Fruit fly (Drosophila melanogaster): ENCODE data around the gene CG17107.

CG17107 gene

dm6 chr2L:10681602-10682001 is at the start of gene CG17107:
Gene CG17107, plus strand, starts transcription at chr2L:10681902.
- TF ChIP-seq Clk (GFP tag; optimal IDR thresholded peaks at IDR 0.05) (no peak), CG33017 (tag; optimal IDR thresholded peaks at IDR 0.05) (no peak), pad (GFP tag; optimal IDR thresholded peaks at IDR 0.05) (no peak), tj (GFP tag; optimal IDR thresholded peaks at IDR 0.05) (no peak), cnc (optimal IDR thresholded peaks at IDR 0.05) (no peak), Mnt (GFP tag; optimal IDR thresholded peaks at IDR 0.05) (no peak), CG7101 (tag; optimal IDR thresholded peaks at IDR 0.05) (no peak), Hr96 (GFP tag; optimal IDR thresholded peaks at IDR 0.05) (no peak), cic (GFP tag; optimal IDR thresholded peaks at IDR 0.05) (no peak), CG1620 (GFP tag; optimal IDR thresholded peaks at IDR 0.05) (no peak), toe (GFP tag; optimal IDR thresholded peaks at IDR 0.05) (no peak)

dm6 chr2L:10632702-10633101 is 49.0 kb upstream of the CG17107 start:
- TF ChIP-seq Clk (GFP tag; optimal IDR thresholded peaks at IDR 0.05): no peak
- TF ChIP-seq cnc (optimal IDR thresholded peaks at IDR 0.05): no peak
- TF ChIP-seq pad (GFP tag; optimal IDR thresholded peaks at IDR 0.05): no peak
- TF ChIP-seq ovo (GFP tag; optimal IDR thresholded peaks at IDR 0.05): no peak
- no peak for TF ChIP-seq toe (GFP tag; optimal IDR thresholded peaks at IDR 0.05)
- TF ChIP-seq Mnt (GFP tag; optimal IDR thresholded peaks at IDR 0.05): no peak
- TF ChIP-seq tj (GFP tag; optimal IDR thresholded peaks at IDR 0.05): no peak
- TF ChIP-seq Hr96 (GFP tag; optimal IDR thresholded peaks at IDR 0.05): no peak
- no peak for TF ChIP-seq cic (GFP tag; optimal IDR thresholded peaks at IDR 0.05)
- TF ChIP-seq CG5204 (GFP tag; optimal IDR thresholded peaks at IDR 0.05): no peak
- TF ChIP-seq CG14711 (tag; optimal IDR thresholded peaks at IDR 0.05): no peak
- no peak for TF ChIP-seq Crg-1 (GFP tag; optimal IDR thresholded peaks at IDR 0.05)
- TF ChIP-seq CG7045 (GFP tag; optimal IDR thresholded peaks at IDR 0.05): no peak
- TF ChIP-seq CG33017 (tag; optimal IDR thresholded peaks at IDR 0.05): no peak
- TF ChIP-seq bab1 (GFP tag; optimal IDR thresholded peaks at IDR 0.05): no peak
- TF ChIP-seq CG11617 (GFP tag; optimal IDR thresholded peaks at IDR 0.05): no peak
- no peak for TF ChIP-seq kay (GFP tag; ENCODE audit: borderline replicate concordance)

- TF ChIP-seq kay (GFP tag; ENCODE audit: borderline replicate concordance): no peak
- TF ChIP-seq Hr96 (GFP tag; optimal IDR thresholded peaks at IDR 0.05): no peak
- no peak for TF ChIP-seq Mnt (GFP tag; optimal IDR thresholded peaks at IDR 0.05)
- TF ChIP-seq ovo (GFP tag; optimal IDR thresholded peaks at IDR 0.05): no peak
- TF ChIP-seq CG14711 (tag; optimal IDR thresholded peaks at IDR 0.05): no peak
- no peak for TF ChIP-seq CG5204 (GFP tag; optimal IDR thresholded peaks at IDR 0.05)
- no peak for TF ChIP-seq toe (GFP tag; optimal IDR thresholded peaks at IDR 0.05)
- no peak for TF ChIP-seq CG7045 (GFP tag; optimal IDR thresholded peaks at IDR 0.05)
- TF ChIP-seq tj (GFP tag; optimal IDR thresholded peaks at IDR 0.05): no peak
- TF ChIP-seq CG12768 (GFP tag; optimal IDR thresholded peaks at IDR 0.05): no peak
- no peak for TF ChIP-seq cnc (optimal IDR thresholded peaks at IDR 0.05)
These were observed 43.3 kb upstream of the CG17107 start, which contains the start of gene CG7329 for dm6 chr2L:10638371-10638770. Gene CG7329, minus strand, starts transcription at chr2L:10638471.

- TF ChIP-seq cic (GFP tag; optimal IDR thresholded peaks at IDR 0.05): no peak
- TF ChIP-seq Mnt (GFP tag; optimal IDR thresholded peaks at IDR 0.05): no peak
- TF ChIP-seq ovo (GFP tag; optimal IDR thresholded peaks at IDR 0.05): no peak
- no peak for TF ChIP-seq CG14711 (tag; optimal IDR thresholded peaks at IDR 0.05)
- no peak for TF ChIP-seq CG7045 (GFP tag; optimal IDR thresholded peaks at IDR 0.05)
- TF ChIP-seq CG7101 (tag; optimal IDR thresholded peaks at IDR 0.05): no peak
- no peak for TF ChIP-seq bab1 (GFP tag; optimal IDR thresholded peaks at IDR 0.05)
These were observed 42.1 kb upstream of the CG17107 start, which contains the start of gene CG31872 for dm6 chr2L:10639631-10640030. Gene CG31872, plus strand, starts transcription at chr2L:10639931.

- TF ChIP-seq CG14711 (tag; optimal IDR thresholded peaks at IDR 0.05) (no peak), toe (GFP tag; optimal IDR thresholded peaks at IDR 0.05) (no peak), Mnt (GFP tag; optimal IDR thresholded peaks at IDR 0.05) (no peak), CG1620 (GFP tag; optimal IDR thresholded peaks at IDR 0.05) (no peak), tj (GFP tag; optimal IDR thresholded peaks at IDR 0.05) (no peak), CG7101 (tag; optimal IDR thresholded peaks at IDR 0.05) (no peak), cic (GFP tag; optimal IDR thresholded peaks at IDR 0.05) (no peak), bab1 (GFP tag; optimal IDR thresholded peaks at IDR 0.05) (no peak)
These were observed 38.0 kb upstream of the CG17107 start, which contains the start of gene CG18284 for dm6 chr2L:10643671-10644070. Gene CG18284, plus strand, starts transcription at chr2L:10643971.

- TF ChIP-seq CG1620 (GFP tag; optimal IDR thresholded peaks at IDR 0.05) (no peak), CG5204 (GFP tag; optimal IDR thresholded peaks at IDR 0.05) (no peak), ovo (GFP tag; optimal IDR thresholded peaks at IDR 0.05) (no peak), Crg-1 (GFP tag; optimal IDR thresholded peaks at IDR 0.05) (no peak), cic (GFP tag; optimal IDR thresholded peaks at IDR 0.05) (no peak), cnc (optimal IDR thresholded peaks at IDR 0.05) (no peak), bab1 (GFP tag; optimal IDR thresholded peaks at IDR 0.05) (no peak), Mnt (GFP tag; optimal IDR thresholded peaks at IDR 0.05) (no peak), tj (GFP tag; optimal IDR thresholded peaks at IDR 0.05) (no peak), CG11617 (GFP tag; optimal IDR thresholded peaks at IDR 0.05) (no peak), kay (GFP tag; ENCODE audit: borderline replicate concordance) (no peak), Hr96 (GFP tag; optimal IDR thresholded peaks at IDR 0.05) (no peak), pad (GFP tag; optimal IDR thresholded peaks at IDR 0.05) (no peak), CG14711 (tag; optimal IDR thresholded peaks at IDR 0.05) (no peak), Clk (GFP tag; optimal IDR thresholded peaks at IDR 0.05) (no peak)
These were observed 35.6 kb upstream of the CG17107 start, which contains the start of gene CG17097 for dm6 chr2L:10646115-10646514. Gene CG17097, plus strand, starts transcription at chr2L:10646415.

dm6 chr2L:10646726-10647125 is 35.0 kb upstream of the CG17107 start:
- no peak for TF ChIP-seq kay (GFP tag; ENCODE audit: borderline replicate concordance)
- no peak for TF ChIP-seq ovo (GFP tag; optimal IDR thresholded peaks at IDR 0.05)
- no peak for TF ChIP-seq bab1 (GFP tag; optimal IDR thresholded peaks at IDR 0.05)
- no peak for TF ChIP-seq Clk (GFP tag; optimal IDR thresholded peaks at IDR 0.05)
- no peak for TF ChIP-seq Hr96 (GFP tag; optimal IDR thresholded peaks at IDR 0.05)
- TF ChIP-seq Crg-1 (GFP tag; optimal IDR thresholded peaks at IDR 0.05): no peak
- TF ChIP-seq tj (GFP tag; optimal IDR thresholded peaks at IDR 0.05): no peak
- no peak for TF ChIP-seq CG11617 (GFP tag; optimal IDR thresholded peaks at IDR 0.05)
- no peak for TF ChIP-seq CG33017 (tag; optimal IDR thresholded peaks at IDR 0.05)
- TF ChIP-seq CG1620 (GFP tag; optimal IDR thresholded peaks at IDR 0.05): no peak
- TF ChIP-seq pad (GFP tag; optimal IDR thresholded peaks at IDR 0.05): no peak
- TF ChIP-seq CG5204 (GFP tag; optimal IDR thresholded peaks at IDR 0.05): no peak
- TF ChIP-seq CG7045 (GFP tag; optimal IDR thresholded peaks at IDR 0.05): no peak
- TF ChIP-seq Mnt (GFP tag; optimal IDR thresholded peaks at IDR 0.05): no peak
